Fruit fly (Drosophila melanogaster) whole organism, pupa: ENCODE results near the gene CG8675.

Source experiments
- CG12605 ChIP-seq: fragments of 200-800 bp; sonication (Bioruptor generic); IDR thresholded peaks from 2 replicates; pipeline ENCODE4 v1.3.6; 2022; ENCODE audit warnings: missing biosample characterization, missing genetic modification characterization
- CG13204 ChIP-seq: fragments of 200-800 bp; sonication (Bioruptor generic); optimal IDR thresholded peaks from 2 replicates; lab custom pipeline; 2018; ENCODE audit warnings: missing biosample characterization, mild to moderate bottlenecking, missing genetic modification characterization, moderate library complexity
- CG15710 ChIP-seq: fragments of 200-800 bp; sonication (Bioruptor generic); optimal IDR thresholded peaks from 2 replicates; lab custom pipeline; 2018; ENCODE audit warnings: missing biosample characterization, mild to moderate bottlenecking, missing genetic modification characterization, moderate library complexity
- CG17806 ChIP-seq: fragments of 200-800 bp; sonication (Bioruptor generic); optimal IDR thresholded peaks from 2 replicates; lab custom pipeline; 2018; ENCODE audit warnings: missing biosample characterization, mild to moderate bottlenecking, missing genetic modification characterization, moderate library complexity
- CG34367 ChIP-seq: fragments of 200-800 bp; sonication (Bioruptor generic); optimal IDR thresholded peaks from 2 replicates; lab custom pipeline; 2018; ENCODE audit warnings: missing biosample characterization, mild to moderate bottlenecking, missing genetic modification characterization
- CG4496 ChIP-seq: fragments of 200-800 bp; sonication (Bioruptor generic); IDR thresholded peaks from 3 replicates; pipeline ENCODE4 v1.3.6; 2022; ENCODE audit warnings: missing biosample characterization, missing genetic modification characterization
- CG8159 ChIP-seq: fragments of 200-800 bp; sonication (Bioruptor generic); optimal IDR thresholded peaks from 3 replicates; lab custom pipeline; 2018; ENCODE audit warnings: missing biosample characterization, mild to moderate bottlenecking, missing genetic modification characterization, moderate library complexity
- CG8301 ChIP-seq: fragments of 200-800 bp; sonication (Bioruptor generic); optimal IDR thresholded peaks from 2 replicates; lab custom pipeline; 2018; ENCODE audit warnings: missing biosample characterization, mild to moderate bottlenecking, missing genetic modification characterization
- D1 ChIP-seq: fragments of 200-800 bp; sonication (Bioruptor generic); optimal IDR thresholded peaks from 2 replicates; lab custom pipeline; 2018; ENCODE audit warnings: missing biosample characterization, mild to moderate bottlenecking, missing genetic modification characterization, moderate library complexity
- EcR ChIP-seq: fragments of 200-800 bp; sonication (Bioruptor generic); optimal IDR thresholded peaks from 3 replicates; lab custom pipeline; 2019; ENCODE audit warnings: missing biosample characterization, missing genetic modification characterization, mild to moderate bottlenecking, moderate library complexity, missing genetic modification reagents
- Ets98B ChIP-seq: fragments of 200-800 bp; sonication (Bioruptor generic); IDR thresholded peaks from 2 replicates; pipeline ENCODE4 v1.3.6; 2022; ENCODE audit warnings: missing biosample characterization, missing genetic modification characterization
- Pif1A ChIP-seq: fragments of 200-800 bp; sonication (Bioruptor generic); optimal IDR thresholded peaks from 3 replicates; lab custom pipeline; 2016; ENCODE audit warnings: missing biosample characterization, missing genetic modification characterization
- Pif1B ChIP-seq: fragments of 200-800 bp; sonication (Bioruptor generic); optimal IDR thresholded peaks from 3 replicates; lab custom pipeline; 2016; ENCODE audit warnings: missing biosample characterization, missing genetic modification characterization
- Snoo ChIP-seq: fragments of 200-800 bp; sonication (Bioruptor generic); optimal IDR thresholded peaks from 3 replicates; lab custom pipeline; 2017; ENCODE audit warnings: missing biosample characterization, mild to moderate bottlenecking, missing genetic modification characterization, inconsistent platforms

DNA sequence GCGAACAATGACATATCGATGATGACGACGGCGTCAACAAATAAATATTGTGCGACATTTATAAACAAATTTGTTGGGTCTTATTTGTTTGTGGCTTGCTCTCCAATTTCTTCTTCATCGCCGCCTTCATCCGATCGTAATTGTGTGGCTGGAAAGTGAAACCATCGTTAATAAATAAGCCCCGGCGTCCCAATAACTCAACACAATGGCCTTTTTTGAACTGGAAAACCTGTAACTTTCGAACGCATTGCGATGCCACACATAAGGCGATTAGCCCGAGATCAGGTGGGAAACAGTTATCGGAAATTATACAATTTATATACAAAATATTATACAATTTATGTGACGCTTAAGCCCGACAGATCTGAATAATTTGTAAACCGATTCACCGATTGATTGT lies 12.8 kb downstream of the CG8675 start:
- TF ChIP-seq CG17806 (tag; lab: Kevin White, UChicago) (no peak), CG15710 (no peak), Snoo (tag; lab: Kevin White, UChicago) (no peak), CG8301 (tag; lab: Kevin White, UChicago) (no peak), D1 (tag; lab: Kevin White, UChicago) (no peak), Pif1B (no peak), CG12605 (GFP tag; lab: Robert Waterston, UW) (no peak), Ets98B (no peak), EcR (GFP tag; lab: Kevin White, UChicago) (no peak), Pif1A (GFP tag; lab: Kevin White, UChicago) (no peak), CG8159 (tag; lab: Kevin White, UChicago) (no peak), CG13204 (no peak), CG4496 (GFP tag; lab: Robert Waterston, UW) (no peak), CG34367 (tag; lab: Kevin White, UChicago) (no peak)
